Fruit fly (Drosophila melanogaster): Measurements from ENCODE around the gene Cpr72Ea.

Gene Cpr72Ea

dm6 chr3L:16410234-16411119 is 48.1 kb downstream of the Cpr72Ea start (continued):
- TF ChIP-seq CG10147 (GFP tag; optimal IDR thresholded peaks at IDR 0.05) (no peak), run (tag; optimal IDR thresholded peaks at IDR 0.05) (no peak), CG34422 (GFP tag; IDR thresholded peaks at IDR 0.05) (peak; percentile 29; the same call in 1 of the 3 replicates), ci (GFP tag; IDR thresholded peaks at IDR 0.05) (0 out of 3 replicates have a peak, but pooled peaks have one; percentile 5), CG32767 (GFP tag; IDR thresholded peaks at IDR 0.05) (peak; percentile 93), p53 (GFP tag; optimal IDR thresholded peaks at IDR 0.05) (no peak), Hr51 (GFP tag; optimal IDR thresholded peaks at IDR 0.05) (no peak), CG2116 (GFP tag; optimal IDR thresholded peaks at IDR 0.05) (no peak), MESR4 (GFP tag; optimal IDR thresholded peaks at IDR 0.05) (no peak), CG14050 (GFP tag; IDR thresholded peaks at IDR 0.05) (no peak), phol (tag; optimal IDR thresholded peaks at IDR 0.05) (peak; percentile 54), CG17385 (GFP tag; optimal IDR thresholded peaks at IDR 0.05) (no peak), CG16779 (GFP tag; IDR thresholded peaks at IDR 0.05) (0 out of 2 replicates have a peak, but pooled peaks have one; percentile 69), cg (GFP tag; optimal IDR thresholded peaks at IDR 0.05) (peak; percentile 87), BtbVII (GFP tag; optimal IDR thresholded peaks at IDR 0.05) (no peak), CTCF (GFP tag; optimal IDR thresholded peaks at IDR 0.05) (no peak), bab2 (GFP tag; optimal IDR thresholded peaks at IDR 0.05) (no peak), CG8359 (GFP tag; optimal IDR thresholded peaks at IDR 0.05; ENCODE audit: borderline replicate concordance) (no peak), gem (tag; optimal IDR thresholded peaks at IDR 0.05) (no peak), gce (GFP tag; IDR thresholded peaks at IDR 0.05) (no peak), HLH54F (GFP tag; optimal IDR thresholded peaks at IDR 0.05) (peak; percentile 21), Trl (optimal IDR thresholded peaks at IDR 0.05) (peak; percentile 73 to 89), Trl (GFP tag; optimal IDR thresholded peaks at IDR 0.05) (no peak), CG17829 (tag; optimal IDR thresholded peaks at IDR 0.05) (no peak), Ravus (GFP tag; IDR thresholded peaks at IDR 0.05) (no peak), CG7963 (GFP tag; IDR thresholded peaks at IDR 0.05; ENCODE audit: partially characterized antibody) (no peak), CG8478 (optimal IDR thresholded peaks at IDR 0.05) (no peak), CG3407 (GFP tag; optimal IDR thresholded peaks at IDR 0.05) (no peak), CG13624 (GFP tag; optimal IDR thresholded peaks at IDR 0.05) (no peak), NC2β (GFP tag; optimal IDR thresholded peaks at IDR 0.05) (no peak), CG6254 (GFP tag; optimal IDR thresholded peaks at IDR 0.05) (no peak), Pdp1 (GFP tag; optimal IDR thresholded peaks at IDR 0.05) (no peak), CG32532 (GFP tag; IDR thresholded peaks at IDR 0.05) (no peak), NFAT (GFP tag; IDR thresholded peaks at IDR 0.05) (0 out of 2 replicates have a peak, but pooled peaks have one; percentile 36), Nf-YC (tag; optimal IDR thresholded peaks at IDR 0.05) (no peak), ATbp (GFP tag; optimal IDR thresholded peaks at IDR 0.05) (no peak), CG9797 (GFP tag; optimal IDR thresholded peaks at IDR 0.05) (no peak), ftz-f1 (GFP tag; optimal IDR thresholded peaks at IDR 0.05) (no peak), CG15479 (GFP tag; optimal IDR thresholded peaks at IDR 0.05) (peak; percentile 66), crol (GFP tag; IDR thresholded peaks at IDR 0.05) (peak; percentile 93), fu2 (GFP tag; optimal IDR thresholded peaks at IDR 0.05) (no peak), gsb (GFP tag; IDR thresholded peaks at IDR 0.05) (no peak), CG43689 (GFP tag; IDR thresholded peaks at IDR 0.05) (no peak)
